Worm (Caenorhabditis elegans): ENCODE measurements around the gene ttr-54.

DNA sequence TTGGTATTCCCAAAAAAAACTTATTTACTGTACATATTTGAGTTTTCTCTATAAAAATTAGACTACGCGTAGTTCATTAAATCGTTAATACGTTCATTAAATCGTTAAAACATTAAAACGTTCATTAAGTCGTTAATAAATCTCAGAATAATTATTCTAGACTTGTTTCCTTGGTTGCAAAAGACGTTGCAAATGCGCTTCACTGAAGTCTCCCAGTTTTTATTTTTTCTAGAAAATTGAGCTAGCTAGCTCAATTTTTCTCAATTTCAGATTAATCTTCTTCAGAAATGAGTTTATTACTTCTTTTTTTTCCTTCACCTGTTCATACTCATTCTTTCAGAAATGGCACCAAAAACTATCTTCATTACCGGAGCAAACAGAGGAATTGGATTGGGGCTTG is 10.7 kb upstream of the ttr-54 start:
- no peak for TF ChIP-seq pha-4 (tag; optimal IDR thresholded peaks at IDR 0.05)
- TF ChIP-seq K09A11.1 (tag; optimal IDR thresholded peaks at IDR 0.05; ENCODE audit: insufficient read depth): no peak
- TF ChIP-seq dve-1 (tag; optimal IDR thresholded peaks at IDR 0.05): no peak
- no peak for TF ChIP-seq sox-2 (GFP tag; IDR thresholded peaks at IDR 0.05)
- no peak for TF ChIP-seq ama-1 (optimal IDR thresholded peaks at IDR 0.05)
- TF ChIP-seq eyg-1 (tag; optimal IDR thresholded peaks at IDR 0.05): no peak
- no peak for TF ChIP-seq C08G9.2 (tag; optimal IDR thresholded peaks at IDR 0.05)
- no peak for TF ChIP-seq F13H6.1 (tag; optimal IDR thresholded peaks at IDR 0.05)
- no peak for TF ChIP-seq ref-2 (tag; optimal IDR thresholded peaks at IDR 0.05)
- no peak for TF ChIP-seq unc-55 (GFP tag; optimal IDR thresholded peaks at IDR 0.05)
- no peak for TF ChIP-seq sox-4 (tag; optimal IDR thresholded peaks at IDR 0.05)
- TF ChIP-seq ceh-14 (tag; optimal IDR thresholded peaks at IDR 0.05): no peak
- TF ChIP-seq pha-2 (tag; optimal IDR thresholded peaks at IDR 0.05): no peak
